Worm (Caenorhabditis elegans) whole organism, early embryonic: ENCODE results near the gene F44B9.10.
A peak's percentile ranks its signal among the peaks of the same experiment; 100 is the strongest.

ENCODE experiments used
- B0310.2 ChIP-seq: sonication (generic microtip); optimal IDR thresholded peaks from 2 replicates; lab custom pipeline; 2016; ENCODE audit warnings: mild to moderate bottlenecking, missing genetic modification characterization, missing compliant biosample characterization
- F13C5.2 ChIP-seq: sonication (generic microtip); optimal IDR thresholded peaks from 2 replicates; lab custom pipeline; 2017; ENCODE audit warnings: mild to moderate bottlenecking, missing genetic modification characterization, inconsistent platforms, missing compliant biosample characterization
- aly-1 ChIP-seq: sonication (generic microtip); optimal IDR thresholded peaks from 2 replicates; lab custom pipeline; 2016; ENCODE audit warnings: missing genetic modification characterization, missing compliant biosample characterization
- ama-1 ChIP-seq: fragments of 150-350 bp; optimal IDR thresholded peaks from 2 replicates; lab custom pipeline; 2014
- ceh-13 ChIP-seq: fragments of 200-800 bp; sonication (Bioruptor generic); optimal IDR thresholded peaks from 2 replicates; lab custom pipeline; 2018; ENCODE audit warnings: mild to moderate bottlenecking, missing genetic modification characterization, missing compliant biosample characterization
- ceh-36 ChIP-seq: sonication (generic microtip); optimal IDR thresholded peaks from 2 replicates; lab custom pipeline; 2016; ENCODE audit warnings: missing genetic modification characterization, inconsistent platforms, missing compliant biosample characterization
- ets-7 ChIP-seq: sonication (generic microtip); optimal IDR thresholded peaks from 2 replicates; lab custom pipeline; 2016; ENCODE audit warnings: missing genotype, missing genetic modification characterization, missing compliant biosample characterization
- flt-1 ChIP-seq: fragments of 200-800 bp; sonication (Bioruptor generic); IDR thresholded peaks from 2 replicates; pipeline ENCODE4 v1.3.6; 2022; ENCODE audit warnings: missing genetic modification characterization, missing compliant biosample characterization
- hmbx-1 ChIP-seq: sonication (generic microtip); optimal IDR thresholded peaks from 2 replicates; lab custom pipeline; 2016; ENCODE audit warnings: mild to moderate bottlenecking, missing genetic modification characterization, missing compliant biosample characterization
- hmg-4 ChIP-seq: fragments of 200-800 bp; sonication (Bioruptor generic); optimal IDR thresholded peaks from 2 replicates; lab custom pipeline; 2018; ENCODE audit warnings: mild to moderate bottlenecking, missing genetic modification characterization, missing compliant biosample characterization
- hnd-1 ChIP-seq: sonication (generic microtip); optimal IDR thresholded peaks from 2 replicates; lab custom pipeline; 2016; ENCODE audit warnings: missing genetic modification characterization, missing compliant biosample characterization
- pes-1 ChIP-seq: fragments of 200-800 bp; sonication (Bioruptor generic); IDR thresholded peaks from 2 replicates; pipeline ENCODE4 v1.3.6; 2022; ENCODE audit warnings: missing genetic modification reagents, missing genetic modification characterization, missing compliant biosample characterization
- scrt-1 ChIP-seq: fragments of 200-800 bp; sonication (Bioruptor generic); IDR thresholded peaks from 2 replicates; pipeline ENCODE4 v1.3.6; 2022; ENCODE audit warnings: missing genetic modification characterization, missing compliant biosample characterization
- sea-1 ChIP-seq: fragments of 200-800 bp; sonication (Bioruptor generic); conservative IDR thresholded peaks from 2 replicates; pipeline ENCODE4 v1.3.6; 2022; ENCODE audit warnings: missing genetic modification characterization, missing compliant biosample characterization
- tbx-11 ChIP-seq: fragments of 200-800 bp; sonication (Bioruptor generic); IDR thresholded peaks from 2 replicates; pipeline ENCODE4 v1.3.6; 2022; ENCODE audit warnings: missing genetic modification characterization, missing compliant biosample characterization
- tbx-37 ChIP-seq: fragments of 200-800 bp; sonication (Bioruptor generic); conservative IDR thresholded peaks from 2 replicates; pipeline ENCODE4 v1.3.6; 2022; ENCODE audit warnings: missing genetic modification reagents, missing genetic modification characterization, missing compliant biosample characterization
- tra-4 ChIP-seq: sonication (generic microtip); optimal IDR thresholded peaks from 2 replicates; lab custom pipeline; 2017; ENCODE audit warnings: missing genetic modification characterization, missing compliant biosample characterization

The F44B9.10 gene

DNA sequence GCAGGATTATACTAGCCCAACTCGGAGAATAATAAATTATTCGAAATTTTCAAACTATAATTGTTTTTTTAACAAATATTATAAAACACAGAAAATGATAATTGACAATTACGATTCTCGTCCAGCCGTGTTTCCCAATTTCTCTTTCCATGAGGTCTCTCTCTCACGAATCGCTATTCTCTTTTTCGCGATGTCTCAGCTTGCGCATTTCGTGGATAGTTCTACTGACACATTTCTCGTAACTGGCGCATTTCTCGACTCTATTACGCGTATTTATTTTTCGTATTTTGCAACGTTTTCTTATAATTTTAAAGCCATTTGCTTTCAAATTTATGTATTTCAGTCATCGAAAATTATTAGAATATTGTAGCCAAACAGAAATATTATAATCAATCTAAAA is 10.3 kb upstream of the F44B9.10 start:
- TF ChIP-seq ceh-36 (tag; lab: Kevin White, UChicago), result peak; percentile 97
- peak; percentile 100 for TF ChIP-seq ceh-13 (GFP tag; lab: Kevin White, UChicago)
- TF ChIP-seq scrt-1 (GFP tag; lab: Robert Waterston, UW), result peak; percentile 100
- TF ChIP-seq aly-1 (tag; lab: Kevin White, UChicago), result peak; percentile 96
- TF ChIP-seq tra-4 (tag; lab: Kevin White, UChicago), result peak; percentile 99
- TF ChIP-seq hmbx-1, result peak; percentile 95
- peak; percentile 100 for TF ChIP-seq tbx-11
- TF ChIP-seq B0310.2 (tag; lab: Kevin White, UChicago), result peak; percentile 100
- peak; percentile 99 for TF ChIP-seq pes-1 (GFP tag; lab: Robert Waterston, UW)
- TF ChIP-seq F13C5.2 (tag; lab: Kevin White, UChicago), result peak; percentile 100
- no peak for TF ChIP-seq ama-1 (lab: Kevin White, UChicago)
- TF ChIP-seq sea-1, result peak; percentile 100
- TF ChIP-seq flt-1 (GFP tag; lab: Robert Waterston, UW), result peak; percentile 98
- peak; percentile 100 for TF ChIP-seq hmg-4 (GFP tag; lab: Kevin White, UChicago)
- TF ChIP-seq tbx-37 (GFP tag; lab: Robert Waterston, UW), result peak; percentile 100
- TF ChIP-seq hnd-1 (tag; lab: Kevin White, UChicago), result peak; percentile 98
- peak; percentile 99 for TF ChIP-seq ets-7 (tag; lab: Kevin White, UChicago)

DNA sequence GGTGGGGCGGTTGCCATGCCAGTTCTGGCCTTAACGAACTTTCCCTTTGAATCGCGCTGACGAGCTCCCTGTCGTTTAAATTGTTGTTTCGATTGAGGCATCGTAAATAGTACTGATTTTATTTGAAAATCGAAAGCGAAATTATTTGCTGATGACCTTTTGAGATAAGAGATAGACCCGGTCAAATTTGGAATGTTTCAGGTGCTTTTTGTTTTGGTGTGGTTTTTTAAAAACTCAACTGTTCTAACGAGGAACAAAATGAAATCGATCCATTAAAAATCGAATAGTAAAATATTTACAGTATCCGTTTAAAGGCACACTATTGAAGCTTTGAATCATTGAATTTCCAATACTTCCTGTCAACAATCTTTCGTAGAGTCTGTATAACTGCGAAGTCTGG is 9.3 kb upstream of the F44B9.10 start, which contains the start of gene K12H4.6:
Gene K12H4.6, minus strand, starts transcription at position 101 of the 400 bp plus-strand sequence.
- TF ChIP-seq flt-1 (GFP tag; lab: Robert Waterston, UW) (no peak), ets-7 (tag; lab: Kevin White, UChicago) (no peak), ceh-13 (GFP tag; lab: Kevin White, UChicago) (no peak), ceh-36 (tag; lab: Kevin White, UChicago) (no peak), hmbx-1 (no peak), hmg-4 (GFP tag; lab: Kevin White, UChicago) (no peak)

DNA sequence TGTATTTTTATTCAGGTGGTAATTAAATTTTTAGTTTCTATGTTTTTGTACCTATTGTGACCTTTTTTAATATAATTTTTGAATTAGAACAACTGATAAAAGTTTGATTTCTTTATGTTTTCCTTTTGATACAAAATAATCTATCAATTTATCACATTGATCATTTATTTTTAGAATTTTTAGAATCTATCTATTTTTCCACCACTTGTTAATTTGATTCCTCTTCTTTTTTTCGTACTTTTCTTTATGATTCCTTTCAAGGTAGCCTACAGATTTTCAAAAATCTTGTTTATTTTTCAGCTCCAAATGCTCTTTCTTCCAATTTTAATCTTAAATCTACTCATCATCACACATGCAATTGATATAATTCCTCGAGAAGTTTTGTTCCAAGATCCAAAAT is 4.5 kb upstream of the F44B9.10 start, which contains the start of gene dpf-6:
Gene dpf-6, plus strand, starts transcription at position 301 of the 400 bp plus-strand sequence.
- TF ChIP-seq F13C5.2 (tag; lab: Kevin White, UChicago) (no peak), sea-1 (no peak), aly-1 (tag; lab: Kevin White, UChicago) (no peak), tra-4 (tag; lab: Kevin White, UChicago) (no peak)

DNA sequence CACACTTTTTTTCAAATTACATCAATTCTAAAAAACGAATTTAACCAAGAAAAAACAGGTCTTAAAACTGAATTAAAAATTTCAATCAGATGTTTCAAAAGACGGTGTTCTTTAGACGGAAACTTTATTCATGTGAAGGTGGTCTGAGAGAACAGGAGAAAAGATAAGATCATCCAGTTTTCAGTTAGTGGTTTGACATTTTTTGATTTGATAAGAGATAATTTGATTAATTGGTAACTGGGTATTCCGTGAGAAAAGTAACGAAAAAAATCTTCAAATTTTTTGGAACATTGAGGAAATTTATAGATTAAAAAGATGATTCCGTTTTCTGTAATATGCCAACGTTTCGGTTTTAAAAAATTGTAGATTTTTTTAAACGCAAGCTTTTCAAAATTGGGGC is 3.1 kb upstream of the F44B9.10 start:
- no peak for TF ChIP-seq aly-1 (tag; lab: Kevin White, UChicago)
- TF ChIP-seq ceh-13 (GFP tag; lab: Kevin White, UChicago), result no peak
- TF ChIP-seq B0310.2 (tag; lab: Kevin White, UChicago), result no peak
- no peak for TF ChIP-seq ets-7 (tag; lab: Kevin White, UChicago)
- TF ChIP-seq tbx-11, result no peak
- TF ChIP-seq tbx-37 (GFP tag; lab: Robert Waterston, UW), result no peak
- no peak for TF ChIP-seq flt-1 (GFP tag; lab: Robert Waterston, UW)
- TF ChIP-seq ama-1 (lab: Kevin White, UChicago), result no peak
- no peak for TF ChIP-seq hmg-4 (GFP tag; lab: Kevin White, UChicago)
- TF ChIP-seq F13C5.2 (tag; lab: Kevin White, UChicago), result no peak
- no peak for TF ChIP-seq scrt-1 (GFP tag; lab: Robert Waterston, UW)
- TF ChIP-seq hmbx-1, result no peak
- no peak for TF ChIP-seq pes-1 (GFP tag; lab: Robert Waterston, UW)
- TF ChIP-seq tra-4 (tag; lab: Kevin White, UChicago), result no peak
- no peak for TF ChIP-seq sea-1
- TF ChIP-seq hnd-1 (tag; lab: Kevin White, UChicago), result no peak

DNA sequence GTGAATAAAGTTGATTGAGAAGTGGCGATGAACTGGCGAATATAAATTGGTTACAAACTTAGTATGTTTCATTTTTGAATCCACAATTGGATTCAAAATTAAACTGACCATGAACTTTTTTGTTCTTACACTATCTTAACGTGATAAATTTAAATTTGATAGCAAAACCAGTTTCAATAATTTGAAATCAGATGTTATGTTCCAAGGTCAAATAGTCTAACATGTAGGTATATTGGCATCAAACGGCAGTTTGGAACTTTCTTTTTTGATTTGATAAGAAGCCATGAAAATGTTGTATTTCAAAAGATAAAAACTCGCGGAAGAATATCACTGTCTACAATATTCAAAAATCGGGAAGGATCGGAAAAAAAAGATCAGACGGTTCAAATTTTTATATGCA is 2.6 kb upstream of the F44B9.10 start:
- TF ChIP-seq ets-7 (tag; lab: Kevin White, UChicago), result no peak

DNA sequence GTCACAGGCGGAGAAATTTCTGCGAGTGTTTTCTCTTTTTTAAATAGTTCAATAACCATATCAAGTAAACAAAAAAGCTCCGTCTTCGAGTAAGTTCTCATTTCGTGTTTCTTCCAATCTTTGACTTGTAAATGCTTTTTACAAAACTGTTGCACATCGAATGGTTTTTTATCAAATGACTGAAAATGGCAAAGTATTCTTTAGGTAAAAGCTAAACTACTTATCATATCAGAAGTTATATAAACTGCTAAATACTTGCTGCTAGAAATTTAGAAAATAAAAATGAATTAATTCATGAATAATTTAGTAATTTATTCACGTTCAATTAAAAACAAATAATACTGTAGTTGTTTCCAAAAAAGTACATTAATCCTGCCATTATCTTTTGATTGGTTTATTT is 2.5 kb downstream of the F44B9.10 start, which contains the start of gene F44B9.9:
Gene F44B9.9, minus strand, starts transcription at position 101 of the 400 bp plus-strand sequence.
- TF ChIP-seq hmg-4 (GFP tag; lab: Kevin White, UChicago) (no peak), ceh-36 (tag; lab: Kevin White, UChicago) (no peak), aly-1 (tag; lab: Kevin White, UChicago) (no peak), F13C5.2 (tag; lab: Kevin White, UChicago) (no peak), flt-1 (GFP tag; lab: Robert Waterston, UW) (no peak), scrt-1 (GFP tag; lab: Robert Waterston, UW) (no peak), hnd-1 (tag; lab: Kevin White, UChicago) (no peak), ceh-13 (GFP tag; lab: Kevin White, UChicago) (no peak), tbx-11 (no peak), B0310.2 (tag; lab: Kevin White, UChicago) (no peak)

DNA sequence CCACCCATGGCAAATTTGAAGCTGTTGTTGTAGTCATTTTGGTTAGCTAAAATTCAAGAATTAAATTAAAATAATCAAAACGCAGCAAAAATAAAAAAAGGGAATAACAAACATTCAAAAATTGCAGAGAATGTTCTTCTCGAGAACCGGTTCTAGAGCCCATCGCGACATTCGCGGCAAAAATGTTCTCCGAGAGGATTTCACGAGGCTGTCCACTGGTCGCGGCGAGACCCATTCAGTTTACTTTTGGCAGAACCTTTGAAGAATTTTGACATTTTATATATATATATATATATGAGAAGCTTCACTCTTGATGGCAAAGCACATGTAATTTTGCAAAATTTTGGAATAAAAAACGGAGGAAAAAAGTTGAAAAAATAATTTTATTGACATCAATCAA is 3.9 kb downstream of the F44B9.10 start, which contains the start of gene F44B9.8:
Gene F44B9.8, minus strand, starts transcription at position 163 of the 400 bp plus-strand sequence.
- TF ChIP-seq hmg-4 (GFP tag; lab: Kevin White, UChicago) (no peak), tra-4 (tag; lab: Kevin White, UChicago) (no peak), ets-7 (tag; lab: Kevin White, UChicago) (no peak), sea-1 (no peak), flt-1 (GFP tag; lab: Robert Waterston, UW) (no peak), aly-1 (tag; lab: Kevin White, UChicago) (no peak), hnd-1 (tag; lab: Kevin White, UChicago) (no peak), tbx-11 (no peak), B0310.2 (tag; lab: Kevin White, UChicago) (no peak), ama-1 (lab: Kevin White, UChicago) (no peak), pes-1 (GFP tag; lab: Robert Waterston, UW) (no peak), hmbx-1 (no peak), ceh-13 (GFP tag; lab: Kevin White, UChicago) (no peak), F13C5.2 (tag; lab: Kevin White, UChicago) (no peak), ceh-36 (tag; lab: Kevin White, UChicago) (no peak), scrt-1 (GFP tag; lab: Robert Waterston, UW) (no peak), tbx-37 (GFP tag; lab: Robert Waterston, UW) (no peak)
